Worm (Caenorhabditis elegans) whole organism, late embryonic: Measurements from ENCODE around the gene col-34.

Experiments used
- F13H6.1 ChIP-seq: sonication (generic microtip); optimal IDR thresholded peaks from 2 replicates; lab custom pipeline; 2016; ENCODE audit warnings: missing genetic modification characterization, missing compliant biosample characterization
- ama-1 ChIP-seq: fragments of 150-350 bp; optimal IDR thresholded peaks from 2 replicates; lab custom pipeline; 2014
- elt-2 ChIP-seq: sonication (generic microtip); optimal IDR thresholded peaks from 2 replicates; lab custom pipeline; 2016; ENCODE audit warnings: missing genetic modification reagents, missing genetic modification characterization, missing compliant biosample characterization
- hlh-13 ChIP-seq: fragments of 200-800 bp; sonication (Bioruptor generic); optimal IDR thresholded peaks from 2 replicates; lab custom pipeline; 2018; ENCODE audit warnings: mild to moderate bottlenecking, missing genetic modification characterization, missing compliant biosample characterization
- pqm-1 ChIP-seq: sonication (generic microtip); optimal IDR thresholded peaks from 2 replicates; lab custom pipeline; 2016; ENCODE audit warnings: missing genetic modification characterization, missing compliant biosample characterization
- ref-2 ChIP-seq: sonication (generic microtip); optimal IDR thresholded peaks from 2 replicates; lab custom pipeline; 2016; ENCODE audit warnings: missing genetic modification characterization, missing compliant biosample characterization
- ttx-3 ChIP-seq: sonication (generic microtip); optimal IDR thresholded peaks from 2 replicates; lab custom pipeline; 2016; ENCODE audit warnings: missing genetic modification reagents, missing genetic modification characterization, missing compliant biosample characterization
- unc-55 ChIP-seq: sonication (generic microtip); optimal IDR thresholded peaks from 2 replicates; lab custom pipeline; 2017; ENCODE audit warnings: missing biosample characterization, missing genetic modification reagents, missing genetic modification characterization

- TF ChIP-seq F13H6.1 (tag; lab: Kevin White, UChicago) (no peak), hlh-13 (no peak), ref-2 (tag; lab: Kevin White, UChicago) (no peak), unc-55 (GFP tag; lab: Kevin White, UChicago) (no peak), ttx-3 (tag; lab: Kevin White, UChicago) (no peak), pqm-1 (tag; lab: Kevin White, UChicago) (no peak), elt-2 (tag; lab: Kevin White, UChicago) (no peak), ama-1 (lab: Kevin White, UChicago) (no peak)
Observed at ce11 chrIV:4204275-4204674, 40.1 kb downstream of the col-34 start, which contains the start of gene pax-2.
